Worm (Caenorhabditis elegans) whole organism, late embryonic: ENCODE measurements around the gene abu-4.

Source experiments
- ama-1 ChIP-seq: fragments of 150-350 bp; optimal IDR thresholded peaks from 2 replicates; lab custom pipeline; 2014
- ceh-45 ChIP-seq: fragments of 200-800 bp; sonication (Bioruptor generic); IDR thresholded peaks from 2 replicates; pipeline ENCODE4 v1.3.6; 2022; ENCODE audit warnings: missing genetic modification reagents, missing genetic modification characterization, missing compliant biosample characterization
- elt-2 ChIP-seq: sonication (generic microtip); optimal IDR thresholded peaks from 2 replicates; lab custom pipeline; 2016; ENCODE audit warnings: missing genetic modification reagents, missing genetic modification characterization, missing compliant biosample characterization
- nhr-11 ChIP-seq: fragments of 150-350 bp; optimal IDR thresholded peaks from 2 replicates; lab custom pipeline; 2014; ENCODE audit warnings: missing biosample characterization, missing genetic modification characterization
- nhr-232 ChIP-seq: sonication (generic microtip); optimal IDR thresholded peaks from 2 replicates; lab custom pipeline; 2016; ENCODE audit warnings: missing genetic modification characterization, missing compliant biosample characterization
- pag-3 ChIP-seq: sonication (generic microtip); optimal IDR thresholded peaks from 2 replicates; lab custom pipeline; 2016; ENCODE audit warnings: missing compliant biosample characterization, missing genetic modification characterization, borderline replicate concordance
- pha-2 ChIP-seq: sonication (generic microtip); optimal IDR thresholded peaks from 2 replicates; lab custom pipeline; 2017; ENCODE audit warnings: mild to moderate bottlenecking, missing genetic modification characterization, missing compliant biosample characterization
- sox-4 ChIP-seq: sonication (generic microtip); optimal IDR thresholded peaks from 2 replicates; lab custom pipeline; 2017; ENCODE audit warnings: mild to moderate bottlenecking, missing genetic modification characterization, inconsistent platforms, missing compliant biosample characterization
- syd-9 ChIP-seq: sonication (generic microtip); optimal IDR thresholded peaks from 2 replicates; lab custom pipeline; 2016; ENCODE audit warnings: mild to moderate bottlenecking, missing genetic modification characterization, moderate library complexity, missing compliant biosample characterization
- tbx-7 ChIP-seq: sonication (generic microtip); optimal IDR thresholded peaks from 2 replicates; lab custom pipeline; 2016; ENCODE audit warnings: missing genotype, missing genetic modification characterization, missing compliant biosample characterization

- no peak for TF ChIP-seq elt-2 (tag; lab: Kevin White, UChicago)
- no peak for TF ChIP-seq pha-2 (tag; lab: Kevin White, UChicago)
- TF ChIP-seq nhr-11 (tag; lab: Kevin White, UChicago): no peak
- no peak for TF ChIP-seq ceh-45 (GFP tag; lab: Robert Waterston, UW)
- no peak for TF ChIP-seq syd-9 (tag; lab: Kevin White, UChicago)
- no peak for TF ChIP-seq ama-1 (lab: Kevin White, UChicago)
- no peak for TF ChIP-seq sox-4
- no peak for TF ChIP-seq tbx-7
- TF ChIP-seq pag-3 (tag; lab: Kevin White, UChicago): no peak
- no peak for TF ChIP-seq nhr-232 (tag; lab: Kevin White, UChicago)
These were observed 33.6 kb downstream of the abu-4 start for ce11 chrV:2308246-2308645.
